Worm (Caenorhabditis elegans): ENCODE data around the gene dsh-2.

dsh-2 gene

DNA sequence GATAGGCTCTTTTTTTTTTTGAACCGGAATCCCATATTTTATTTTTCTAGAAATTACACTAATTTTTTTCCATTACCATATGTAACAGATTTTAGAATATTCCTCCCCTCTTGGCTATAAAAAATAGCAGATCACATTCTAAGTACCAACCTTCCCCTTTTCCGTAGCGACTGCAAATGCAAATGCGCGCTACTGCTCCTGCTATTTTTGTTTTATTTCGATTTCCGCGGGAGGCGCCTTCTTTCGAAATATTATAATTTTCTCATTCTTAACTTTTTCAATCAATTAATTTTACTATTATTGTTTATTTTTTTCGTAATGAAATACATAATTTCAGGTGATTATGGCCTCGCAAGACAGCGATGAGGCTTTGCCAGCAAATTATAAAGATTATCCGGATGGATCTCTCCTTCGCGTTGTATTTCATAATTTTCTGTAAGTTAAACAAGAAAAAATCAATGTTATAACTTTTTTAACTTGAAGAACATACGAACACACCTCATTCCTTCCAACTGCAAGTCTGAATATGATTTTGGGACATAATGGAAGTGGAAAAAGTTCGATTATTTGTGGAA is 19.1 kb downstream of the dsh-2 start, which contains the start of gene smc-5 (continued):
- TF ChIP-seq skn-1 (tag; optimal IDR thresholded peaks at IDR 0.05) (no peak), ztf-11 (tag; optimal IDR thresholded peaks at IDR 0.05) (no peak), egl-27 (tag; optimal IDR thresholded peaks at IDR 0.05) (no peak), nhr-10 (tag; optimal IDR thresholded peaks at IDR 0.05) (no peak), mab-5 (tag; optimal IDR thresholded peaks at IDR 0.05) (no peak), F13H6.1 (tag; optimal IDR thresholded peaks at IDR 0.05) (no peak), zag-1 (tag; optimal IDR thresholded peaks at IDR 0.05) (no peak), crh-2 (tag; optimal IDR thresholded peaks at IDR 0.05) (peak; percentile 77), dmd-4 (tag; optimal IDR thresholded peaks at IDR 0.05) (no peak), gmeb-1 (tag; optimal IDR thresholded peaks at IDR 0.05) (peak; percentile 80), lin-39 (tag; optimal IDR thresholded peaks at IDR 0.05) (no peak), ceh-16 (tag; optimal IDR thresholded peaks at IDR 0.05) (no peak)

ce11 chrII:5060719-5061118 is 20.3 kb downstream of the dsh-2 start, which contains the start of gene pho-12:
pho-12 (minus strand) TSS chrII:5060819.
- no peak for TF ChIP-seq ztf-1 (GFP tag; conservative IDR thresholded peaks at IDR 0.05)
- no peak for TF ChIP-seq R02D3.7 (tag; optimal IDR thresholded peaks at IDR 0.05)
- no peak for TF ChIP-seq snpc-4 (tag; optimal IDR thresholded peaks at IDR 0.05)
- TF ChIP-seq lin-11 (tag; optimal IDR thresholded peaks at IDR 0.05), result no peak
- TF ChIP-seq unc-62 (GFP tag; optimal IDR thresholded peaks at IDR 0.05), result no peak

DNA sequence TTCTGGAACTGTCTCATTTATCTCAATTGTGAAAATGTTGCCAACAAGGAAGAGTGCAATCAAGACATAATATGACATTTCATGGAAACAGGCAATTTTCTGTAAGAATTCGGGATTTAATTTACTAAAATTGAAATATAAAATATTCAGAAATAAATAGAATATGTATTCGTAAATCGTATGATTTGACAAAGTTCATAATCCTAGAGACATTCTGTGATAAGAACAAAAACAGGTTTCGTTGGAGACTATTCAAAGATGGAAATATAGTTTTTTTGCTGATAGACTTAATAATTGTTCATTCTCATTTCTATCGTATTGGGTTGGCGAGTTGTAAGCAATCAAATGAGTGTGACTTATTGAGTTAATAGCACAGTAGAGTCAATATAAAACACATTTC is 22.9 kb downstream of the dsh-2 start, which contains the start of gene C27A2.12:
Gene C27A2.12, minus strand, starts transcription at position 101 of the 400 bp plus-strand sequence.
- TF ChIP-seq aly-2 (tag; optimal IDR thresholded peaks at IDR 0.05) (no peak), zag-1 (tag; optimal IDR thresholded peaks at IDR 0.05) (no peak), lsy-2 (tag; optimal IDR thresholded peaks at IDR 0.05) (no peak), mab-5 (tag; optimal IDR thresholded peaks at IDR 0.05) (no peak), nhr-21 (tag; optimal IDR thresholded peaks at IDR 0.05) (no peak), peb-1 (tag; optimal IDR thresholded peaks at IDR 0.05) (no peak), lin-39 (tag; optimal IDR thresholded peaks at IDR 0.05) (no peak), fos-1 (tag; optimal IDR thresholded peaks at IDR 0.05) (no peak), unc-62 (GFP tag; optimal IDR thresholded peaks at IDR 0.05) (no peak), sma-3 (GFP tag; optimal IDR thresholded peaks at IDR 0.05) (no peak), nhr-11 (tag; optimal IDR thresholded peaks at IDR 0.05) (no peak), Y55F3AM.14 (GFP tag; optimal IDR thresholded peaks at IDR 0.05) (no peak)

DNA sequence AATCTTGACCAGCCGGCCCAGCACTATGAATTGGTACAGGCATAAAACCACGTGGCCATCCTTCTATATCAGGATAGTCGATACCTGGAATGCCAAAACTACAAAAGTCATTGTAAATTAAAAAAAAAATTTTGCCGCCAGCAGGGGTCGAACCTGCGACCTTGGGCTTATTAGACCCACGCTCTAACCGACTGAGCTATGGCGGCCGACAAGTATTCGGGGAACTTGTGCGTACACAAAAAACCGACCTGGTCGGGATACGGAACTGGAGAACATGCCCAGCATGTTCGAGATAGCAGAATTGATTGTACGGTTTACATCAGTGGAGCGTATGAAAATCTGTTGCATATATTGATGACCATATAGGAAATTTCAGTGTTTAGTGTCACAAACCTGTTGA is 23.7 kb downstream of the dsh-2 start:
- TF ChIP-seq R02D3.7 (tag; optimal IDR thresholded peaks at IDR 0.05) (no peak), dmd-4 (tag; optimal IDR thresholded peaks at IDR 0.05) (no peak), ztf-11 (tag; optimal IDR thresholded peaks at IDR 0.05) (no peak), Y55F3AM.14 (GFP tag; optimal IDR thresholded peaks at IDR 0.05) (no peak), lin-11 (tag; optimal IDR thresholded peaks at IDR 0.05) (peak; percentile 44), nhr-25 (tag; optimal IDR thresholded peaks at IDR 0.05) (peak; percentile 26), lin-13 (GFP tag; optimal IDR thresholded peaks at IDR 0.05) (peak; percentile 31), nhr-21 (tag; optimal IDR thresholded peaks at IDR 0.05) (peak; percentile 45), aly-2 (tag; optimal IDR thresholded peaks at IDR 0.05) (no peak), mdl-1 (tag; optimal IDR thresholded peaks at IDR 0.05) (peak in 1 of 2 experiments; percentile 8), fos-1 (tag; optimal IDR thresholded peaks at IDR 0.05) (peak; percentile 30), C34F6.9 (tag; optimal IDR thresholded peaks at IDR 0.05) (peak; percentile 35), unc-39 (tag; optimal IDR thresholded peaks at IDR 0.05) (no peak), peb-1 (tag; optimal IDR thresholded peaks at IDR 0.05) (no peak), gmeb-1 (tag; optimal IDR thresholded peaks at IDR 0.05) (peak; percentile 62), crh-2 (tag; optimal IDR thresholded peaks at IDR 0.05) (peak; percentile 68), nhr-77 (tag; optimal IDR thresholded peaks at IDR 0.05) (peak; percentile 24), sem-4 (tag; optimal IDR thresholded peaks at IDR 0.05) (peak; percentile 47), lin-39 (tag; optimal IDR thresholded peaks at IDR 0.05) (no peak), snpc-4 (tag; optimal IDR thresholded peaks at IDR 0.05) (peak; percentile 98), sma-3 (GFP tag; optimal IDR thresholded peaks at IDR 0.05) (peak; percentile 73), lsy-2 (tag; optimal IDR thresholded peaks at IDR 0.05) (peak; percentile 63 to 81), F13H6.1 (tag; optimal IDR thresholded peaks at IDR 0.05) (peak; percentile 71), nhr-129 (tag; optimal IDR thresholded peaks at IDR 0.05) (peak; percentile 61), ZK546.5 (tag; optimal IDR thresholded peaks at IDR 0.05) (no peak), sma-9 (GFP tag; optimal IDR thresholded peaks at IDR 0.05) (peak; percentile 66), sma-9 (tag; optimal IDR thresholded peaks at IDR 0.05) (no peak), elt-1 (tag; optimal IDR thresholded peaks at IDR 0.05) (no peak)
